Fruit fly (Drosophila melanogaster) whole organism, pupa: ENCODE results near the gene Cbp20.

ENCODE experiments used
- CG10348 ChIP-seq: fragments of 200-800 bp; sonication (Bioruptor generic); IDR thresholded peaks from 2 replicates; pipeline ENCODE4 v1.3.6; 2022; ENCODE audit warnings: missing biosample characterization, missing genetic modification characterization
- CG32121 ChIP-seq: fragments of 200-800 bp; sonication (Bioruptor generic); IDR thresholded peaks from 2 replicates; pipeline ENCODE4 v1.3.6; 2022; ENCODE audit warnings: missing biosample characterization, missing genetic modification characterization
- CG9948 ChIP-seq: fragments of 200-800 bp; sonication (Bioruptor generic); optimal IDR thresholded peaks from 2 replicates; lab custom pipeline; 2018; ENCODE audit warnings: missing biosample characterization, mild to moderate bottlenecking, missing genetic modification characterization, moderate library complexity
- D1 ChIP-seq: fragments of 200-800 bp; sonication (Bioruptor generic); optimal IDR thresholded peaks from 2 replicates; lab custom pipeline; 2018; ENCODE audit warnings: missing biosample characterization, mild to moderate bottlenecking, missing genetic modification characterization, moderate library complexity
- gl ChIP-seq: fragments of 200-800 bp; sonication (Bioruptor generic); optimal IDR thresholded peaks from 2 replicates; lab custom pipeline; 2018; ENCODE audit warnings: missing biosample characterization, mild to moderate bottlenecking, missing genetic modification characterization
- rn ChIP-seq: fragments of 200-800 bp; sonication (Bioruptor generic); IDR thresholded peaks from 2 replicates; pipeline ENCODE4 v1.3.6; 2022; ENCODE audit warnings: missing biosample characterization, missing genetic modification characterization

DNA sequence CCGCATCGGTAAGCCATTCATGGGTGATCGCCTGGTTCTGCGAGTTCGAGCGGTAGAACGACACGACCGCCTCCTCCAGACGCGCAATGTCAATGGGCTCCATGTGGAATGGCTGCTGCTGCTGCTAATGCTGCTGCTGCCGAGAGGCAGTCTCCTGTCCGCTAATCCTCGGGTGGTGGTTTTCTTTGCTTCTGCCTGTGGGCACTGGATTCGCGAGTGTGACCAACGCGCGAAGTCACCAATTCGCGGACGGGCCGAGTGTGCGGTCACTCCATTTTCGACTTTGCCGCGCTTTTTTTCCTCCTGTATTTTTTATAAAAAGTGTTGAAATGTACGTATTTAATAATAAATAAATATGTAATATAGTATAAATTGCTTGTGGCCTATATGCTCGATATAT lies 18.8 kb downstream of the Cbp20 start, which contains the start of gene cdm:
- TF ChIP-seq gl (tag; lab: Kevin White, UChicago) = no peak
- TF ChIP-seq CG9948 = no peak
- TF ChIP-seq D1 = no peak
- TF ChIP-seq CG10348 (GFP tag; lab: Robert Waterston, UW) = no peak
- no peak for TF ChIP-seq rn (GFP tag; lab: Robert Waterston, UW)
- peak; percentile 23; the same call in 1 of the 2 replicates for TF ChIP-seq CG32121
